Fruit fly (Drosophila melanogaster): ENCODE measurements around the gene CG12541.
A peak's percentile ranks its signal among the peaks of the same experiment; 100 is the strongest.

Gene CG12541

DNA sequence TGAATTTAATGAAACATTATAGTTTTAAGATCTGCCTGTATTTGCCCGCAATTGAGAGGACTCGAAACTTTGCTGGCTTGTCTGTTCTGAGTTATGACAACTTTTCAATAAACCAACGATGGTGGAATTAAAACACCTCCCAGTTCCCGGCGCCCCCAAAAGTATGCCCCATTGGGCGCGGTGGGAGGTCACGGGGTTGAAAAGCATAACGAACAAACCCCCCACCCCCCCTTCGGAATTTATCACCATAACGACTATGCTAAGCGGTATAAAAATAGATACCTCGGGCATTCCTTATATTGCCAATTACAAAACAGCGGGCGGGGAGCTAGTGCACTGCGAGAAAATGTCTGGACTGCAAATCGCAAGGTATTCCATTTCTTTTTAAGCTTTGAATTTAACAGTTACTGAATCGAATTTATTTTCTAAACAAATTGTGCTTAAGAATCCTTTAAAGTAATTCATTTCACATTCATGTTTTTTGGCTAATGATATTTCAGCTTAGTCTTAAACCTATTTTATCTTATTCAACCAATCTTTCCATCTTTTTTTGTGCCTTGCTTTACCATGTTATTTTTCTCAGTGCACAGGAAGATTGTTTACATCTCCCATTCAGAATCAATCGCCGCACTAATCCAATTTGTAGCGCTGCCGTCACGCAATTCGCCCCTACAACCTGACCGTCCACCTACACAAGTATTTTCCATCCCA is 35.6 kb upstream of the CG12541 start (continued):
- peak; percentile 66 to 73 for TF ChIP-seq Pdp1 (GFP tag; optimal IDR thresholded peaks at IDR 0.05)
- peak; percentile 90 for TF ChIP-seq disco-r (GFP tag; optimal IDR thresholded peaks at IDR 0.05)
- TF ChIP-seq nom (GFP tag; optimal IDR thresholded peaks at IDR 0.05), result peak; percentile 44
- no peak for TF ChIP-seq MESR4 (GFP tag; optimal IDR thresholded peaks at IDR 0.05)
- TF ChIP-seq pum (GFP tag; optimal IDR thresholded peaks at IDR 0.05), result peak; percentile 69
- no peak for TF ChIP-seq eyg (GFP tag; optimal IDR thresholded peaks at IDR 0.05)
- no peak for TF ChIP-seq Dref (GFP tag; IDR thresholded peaks at IDR 0.05)
- TF ChIP-seq Taf1 (GFP tag; IDR thresholded peaks at IDR 0.05), result peak; percentile 54
- TF ChIP-seq CG15073 (GFP tag; optimal IDR thresholded peaks at IDR 0.05), result no peak
- TF ChIP-seq lmd (GFP tag; IDR thresholded peaks at IDR 0.05), result peak; percentile 85
- peak; percentile 67; the same call in 1 of the 2 replicates for TF ChIP-seq rib (GFP tag; IDR thresholded peaks at IDR 0.05)
- no peak for TF ChIP-seq kni (GFP tag; optimal IDR thresholded peaks at IDR 0.05)
- TF ChIP-seq CG16779 (GFP tag; IDR thresholded peaks at IDR 0.05), result no peak
- TF ChIP-seq sima (GFP tag; optimal IDR thresholded peaks at IDR 0.05), result no peak
- peak; percentile 89 for TF ChIP-seq dysf (GFP tag; IDR thresholded peaks at IDR 0.05)
- TF ChIP-seq bbx (GFP tag; IDR thresholded peaks at IDR 0.05; ENCODE audit: partially characterized antibody), result no peak
- peak; percentile 70 for TF ChIP-seq HHEX (GFP tag; optimal IDR thresholded peaks at IDR 0.05)
- no peak for TF ChIP-seq gfzf (GFP tag; optimal IDR thresholded peaks at IDR 0.05)
- peak; percentile 72 for TF ChIP-seq sug (tag; optimal IDR thresholded peaks at IDR 0.05)
- peak; percentile 88 for TF ChIP-seq CG16863 (GFP tag; optimal IDR thresholded peaks at IDR 0.05)
- peak; percentile 90 for TF ChIP-seq Hsf (GFP tag; optimal IDR thresholded peaks at IDR 0.05)
- no peak for TF ChIP-seq p53 (GFP tag; optimal IDR thresholded peaks at IDR 0.05)
- TF ChIP-seq ftz-f1 (GFP tag; optimal IDR thresholded peaks at IDR 0.05), result no peak
- peak; percentile 73 for TF ChIP-seq CG32772 (GFP tag; IDR thresholded peaks at IDR 0.05)
- no peak for TF ChIP-seq btn (GFP tag; optimal IDR thresholded peaks at IDR 0.05)
- peak; percentile 72 for TF ChIP-seq CG14710 (tag; optimal IDR thresholded peaks at IDR 0.05)
- peak; percentile 85 for TF ChIP-seq Drgx (GFP tag; IDR thresholded peaks at IDR 0.05)
- peak; percentile 63 for TF ChIP-seq CG18011 (GFP tag; optimal IDR thresholded peaks at IDR 0.05)
- peak; percentile 62 for TF ChIP-seq Myb (GFP tag; optimal IDR thresholded peaks at IDR 0.05)
- peak; percentile 58 for TF ChIP-seq CG4328 (GFP tag; optimal IDR thresholded peaks at IDR 0.05)
- peak; percentile 72 for TF ChIP-seq nau (GFP tag; optimal IDR thresholded peaks at IDR 0.05)
- peak; percentile 93 for TF ChIP-seq CG2120 (GFP tag; optimal IDR thresholded peaks at IDR 0.05)
- TF ChIP-seq Nf-YB (GFP tag; optimal IDR thresholded peaks at IDR 0.05), result peak; percentile 72
- no peak for TF ChIP-seq bigmax (GFP tag; optimal IDR thresholded peaks at IDR 0.05)
- TF ChIP-seq CG9215 (GFP tag; IDR thresholded peaks at IDR 0.05), result peak; percentile 76
- TF ChIP-seq Dip2 (GFP tag; IDR thresholded peaks at IDR 0.05), result no peak
- TF ChIP-seq exex (tag; optimal IDR thresholded peaks at IDR 0.05), result peak; percentile 43
- TF ChIP-seq CG17829 (tag; optimal IDR thresholded peaks at IDR 0.05), result peak; percentile 82
- peak; percentile 82 for TF ChIP-seq slou (GFP tag; optimal IDR thresholded peaks at IDR 0.05)
- TF ChIP-seq Dp (GFP tag; optimal IDR thresholded peaks at IDR 0.05), result no peak
- TF ChIP-seq Opbp (GFP tag; IDR thresholded peaks at IDR 0.05; ENCODE audit: partially characterized antibody), result no peak
- peak; percentile 44; the same call in 1 of the 2 replicates for TF ChIP-seq CG5953 (GFP tag; IDR thresholded peaks at IDR 0.05)
- TF ChIP-seq tll (GFP tag; optimal IDR thresholded peaks at IDR 0.05), result no peak
- TF ChIP-seq CG18619 (GFP tag; optimal IDR thresholded peaks at IDR 0.05), result peak; percentile 88
- peak; percentile 64 for TF ChIP-seq CG4730 (GFP tag; IDR thresholded peaks at IDR 0.05)
- TF ChIP-seq bab2 (GFP tag; optimal IDR thresholded peaks at IDR 0.05), result peak; percentile 91
- peak; percentile 81 for TF ChIP-seq gsb-n (tag; optimal IDR thresholded peaks at IDR 0.05)
- no peak for TF ChIP-seq BEAF-32 (GFP tag; optimal IDR thresholded peaks at IDR 0.05)
- TF ChIP-seq Hey (tag; optimal IDR thresholded peaks at IDR 0.05), result peak; percentile 18

Data from whole organism, embryonic.